Fruit fly (Drosophila melanogaster): ENCODE measurements around the gene COX4.

- TF ChIP-seq zfh2 (GFP tag; optimal IDR thresholded peaks at IDR 0.05) (no peak), CG8944 (GFP tag; optimal IDR thresholded peaks at IDR 0.05) (no peak), CG18011 (GFP tag; optimal IDR thresholded peaks at IDR 0.05) (no peak), jing (GFP tag; optimal IDR thresholded peaks at IDR 0.05) (no peak)
Observed at dm6 chr2L:19952221-19952620, 6.3 kb upstream of the COX4 start.
